Fruit fly (Drosophila melanogaster) whole organism, embryonic: Measurements from ENCODE around the gene DPCoAC.

Experiments
- ATbp ChIP-seq: fragments of 200-800 bp; sonication (Bioruptor generic); optimal IDR thresholded peaks from 2 replicates; lab custom pipeline; 2017; ENCODE audit warnings: missing biosample characterization, mild to moderate bottlenecking, missing genetic modification characterization, missing genetic modification reagents
- Abd-B ChIP-seq: fragments of 200-800 bp; sonication (Bioruptor generic); optimal IDR thresholded peaks from 2 replicates; lab custom pipeline; 2018; ENCODE audit warnings: missing biosample characterization, mild to moderate bottlenecking, missing genetic modification characterization, moderate library complexity
- CG1024 ChIP-seq: fragments of 200-800 bp; sonication (Bioruptor generic); IDR thresholded peaks from 2 replicates; pipeline ENCODE4 v1.3.6; 2022; ENCODE audit warnings: missing biosample characterization, missing genetic modification characterization
- CG10431 ChIP-seq: fragments of 200-800 bp; sonication (Bioruptor generic); optimal IDR thresholded peaks from 3 replicates; lab custom pipeline; 2018; ENCODE audit warnings: missing biosample characterization, mild to moderate bottlenecking, missing genetic modification characterization
- CG12769 ChIP-seq: fragments of 200-800 bp; sonication (Bioruptor generic); optimal IDR thresholded peaks from 2 replicates; lab custom pipeline; 2019; ENCODE audit warnings: missing biosample characterization, mild to moderate bottlenecking, missing genetic modification characterization, moderate library complexity
- CG15601 ChIP-seq: fragments of 200-800 bp; sonication (Bioruptor generic); optimal IDR thresholded peaks from 3 replicates; lab custom pipeline; 2019; ENCODE audit warnings: missing biosample characterization, mild to moderate bottlenecking, missing genetic modification characterization, moderate library complexity
- CG1647 ChIP-seq: fragments of 200-800 bp; sonication (Bioruptor generic); optimal IDR thresholded peaks from 3 replicates; lab custom pipeline; 2016; ENCODE audit warnings: missing biosample characterization, missing genetic modification characterization
- CG16863 ChIP-seq: fragments of 200-800 bp; sonication (Bioruptor generic); optimal IDR thresholded peaks from 3 replicates; lab custom pipeline; 2016; ENCODE audit warnings: missing biosample characterization, missing genetic modification characterization
- CG17186 ChIP-seq: fragments of 200-800 bp; sonication (Bioruptor generic); optimal IDR thresholded peaks from 3 replicates; lab custom pipeline; 2017; ENCODE audit warnings: missing biosample characterization, missing genetic modification reagents, missing genetic modification characterization
- CG18619 ChIP-seq: fragments of 200-800 bp; sonication (Bioruptor generic); optimal IDR thresholded peaks from 3 replicates; lab custom pipeline; 2017; ENCODE audit warnings: missing biosample characterization, mild to moderate bottlenecking, missing genetic modification characterization
- CG32767 ChIP-seq: fragments of 200-800 bp; sonication (Bioruptor generic); IDR thresholded peaks from 2 replicates; pipeline ENCODE4 v1.3.6; 2022; ENCODE audit warnings: missing biosample characterization, missing genetic modification characterization
- CG33557 ChIP-seq: fragments of 200-800 bp; sonication (Bioruptor generic); optimal IDR thresholded peaks from 2 replicates; lab custom pipeline; 2019; ENCODE audit warnings: missing biosample characterization, mild to moderate bottlenecking, missing genetic modification characterization, moderate library complexity
- CG4360 ChIP-seq: fragments of 200-800 bp; sonication (Bioruptor generic); IDR thresholded peaks from 2 replicates; pipeline ENCODE4 v1.3.6; 2022; ENCODE audit warnings: missing biosample characterization, missing genetic modification characterization
- CG7271 ChIP-seq: fragments of 200-800 bp; sonication (Bioruptor generic); optimal IDR thresholded peaks from 2 replicates; lab custom pipeline; 2018; ENCODE audit warnings: missing biosample characterization, mild to moderate bottlenecking, missing genetic modification characterization, moderate library complexity
- CG7357 ChIP-seq: fragments of 200-800 bp; sonication (Bioruptor generic); IDR thresholded peaks from 3 replicates; pipeline ENCODE4 v1.3.6; 2022; ENCODE audit warnings: missing biosample characterization, missing genetic modification characterization
- CG8290 ChIP-seq, 3 experiments: fragments of 200-800 bp; sonication (Bioruptor generic); optimal IDR thresholded peaks; 2 replicates each; lab custom pipeline; 2016 to 2019; ENCODE audit warnings: missing biosample characterization in 3 of 3, missing genetic modification characterization in 3 of 3, mild to moderate bottlenecking in 2 of 3, moderate library complexity in 1 of 3
- CG8924 ChIP-seq: fragments of 200-800 bp; optimal IDR thresholded peaks from 3 replicates; lab custom pipeline; 2019; ENCODE audit warnings: missing biosample characterization, mild to moderate bottlenecking, missing genetic modification characterization, moderate library complexity
- CG9727 ChIP-seq: fragments of 200-800 bp; sonication (Bioruptor generic); optimal IDR thresholded peaks from 3 replicates; lab custom pipeline; 2017; ENCODE audit warnings: missing biosample characterization, mild to moderate bottlenecking, missing genetic modification characterization
- Drgx ChIP-seq: fragments of 200-800 bp; sonication (Bioruptor generic); IDR thresholded peaks from 2 replicates; pipeline ENCODE4 v1.3.6; 2022; ENCODE audit warnings: missing biosample characterization, missing genetic modification characterization
- E2f1 ChIP-seq: fragments of 200-800 bp; sonication (Bioruptor generic); IDR thresholded peaks from 2 replicates; pipeline ENCODE4 v1.3.6; 2022; ENCODE audit warnings: missing biosample characterization, missing genetic modification characterization
- E2f2 ChIP-seq: fragments of 200-800 bp; sonication (Bioruptor generic); IDR thresholded peaks from 2 replicates; pipeline ENCODE4 v1.3.6; 2022; ENCODE audit warnings: missing biosample characterization, missing genetic modification characterization
- Eip74EF ChIP-seq, 2 experiments: fragments of 200-800 bp in 1 of 2; fragments of >200 bp in 1 of 2; sonication (Bioruptor generic) in 1 of 2; optimal IDR thresholded peaks; 2 replicates each; lab custom pipeline; 2017 to 2019; ENCODE audit warnings: missing biosample characterization in 2 of 2, missing genetic modification characterization in 2 of 2, mild to moderate bottlenecking in 1 of 2, moderate library complexity in 1 of 2
- HmgD ChIP-seq: fragments of 200-800 bp; sonication (Bioruptor generic); optimal IDR thresholded peaks from 3 replicates; lab custom pipeline; 2016; ENCODE audit warnings: missing biosample characterization, missing genetic modification characterization
- HmgZ ChIP-seq: fragments of 200-800 bp; sonication (Bioruptor generic); optimal IDR thresholded peaks from 2 replicates; lab custom pipeline; 2018; ENCODE audit warnings: missing biosample characterization, mild to moderate bottlenecking, missing genetic modification characterization
- Hr78 ChIP-seq, 2 experiments: fragments of 200-800 bp in 1 of 2; fragments of >200 bp in 1 of 2; sonication (Bioruptor generic) in 1 of 2; optimal IDR thresholded peaks; 2 replicates each; lab custom pipeline; 2017 to 2019; ENCODE audit warnings: missing biosample characterization in 2 of 2, missing genetic modification characterization in 2 of 2, mild to moderate bottlenecking in 1 of 2, moderate library complexity in 1 of 2
- Kr ChIP-seq: fragments of 200-800 bp; sonication (Bioruptor generic); optimal IDR thresholded peaks from 2 replicates; lab custom pipeline; 2017; ENCODE audit warnings: missing biosample characterization, mild to moderate bottlenecking, missing genetic modification characterization
- Lpt ChIP-seq: fragments of >200 bp; optimal IDR thresholded peaks from 2 replicates; lab custom pipeline; 2018; ENCODE audit warnings: missing biosample characterization, missing genetic modification characterization
- MBD-R2 ChIP-seq: fragments of 200-800 bp; sonication (Bioruptor generic); IDR thresholded peaks from 2 replicates; pipeline ENCODE4 v1.3.6; 2022; ENCODE audit warnings: missing biosample characterization, missing genetic modification characterization
- Mes4 ChIP-seq: fragments of 200-800 bp; sonication (Bioruptor generic); optimal IDR thresholded peaks from 2 replicates; lab custom pipeline; 2016; ENCODE audit warnings: missing biosample characterization, missing genetic modification characterization
- Sin3A ChIP-seq: fragments of >200 bp; optimal IDR thresholded peaks from 2 replicates; lab custom pipeline; 2018
- Tbp ChIP-seq: fragments of >200 bp; optimal IDR thresholded peaks from 2 replicates; lab custom pipeline; 2018; ENCODE audit warnings: missing biosample characterization, missing genetic modification characterization
- ase ChIP-seq: fragments of 200-800 bp; sonication (Bioruptor generic); IDR thresholded peaks from 3 replicates; pipeline ENCODE4 v1.3.6; 2022; ENCODE audit warnings: missing biosample characterization, missing genetic modification characterization
- bab2 ChIP-seq: fragments of 200-800 bp; sonication (Bioruptor generic); optimal IDR thresholded peaks from 2 replicates; lab custom pipeline; 2016; ENCODE audit warnings: missing biosample characterization, missing genetic modification characterization
- bbx ChIP-seq: fragments of 200-800 bp; sonication (Bioruptor generic); IDR thresholded peaks from 2 replicates; pipeline ENCODE4 v1.3.6; 2022; ENCODE audit warnings: missing biosample characterization, missing genetic modification characterization; ENCODE audit not compliant: partially characterized antibody
- crc ChIP-seq: fragments of 200-800 bp; sonication (Bioruptor generic); optimal IDR thresholded peaks from 2 replicates; lab custom pipeline; 2016; ENCODE audit warnings: missing biosample characterization, missing genetic modification characterization
- crol ChIP-seq: fragments of 200-800 bp; sonication (Bioruptor generic); IDR thresholded peaks from 2 replicates; pipeline ENCODE4 v1.3.6; 2022; ENCODE audit warnings: missing biosample characterization, missing genetic modification characterization
- fu2 ChIP-seq: fragments of 200-800 bp; sonication (Bioruptor generic); optimal IDR thresholded peaks from 2 replicates; lab custom pipeline; 2016; ENCODE audit warnings: missing biosample characterization, missing genetic modification characterization
- hth ChIP-seq: fragments of >200 bp; optimal IDR thresholded peaks from 2 replicates; lab custom pipeline; 2017; ENCODE audit warnings: inconsistent platforms
- lbe ChIP-seq: fragments of 200-800 bp; sonication (Bioruptor generic); optimal IDR thresholded peaks from 2 replicates; lab custom pipeline; 2016; ENCODE audit warnings: missing biosample characterization, mild to moderate bottlenecking, missing genetic modification characterization
- maf-S ChIP-seq: fragments of 200-800 bp; sonication (Bioruptor generic); optimal IDR thresholded peaks from 2 replicates; lab custom pipeline; 2016; ENCODE audit warnings: missing biosample characterization, missing genetic modification characterization
- p53 ChIP-seq: fragments of 200-800 bp; sonication (Bioruptor generic); optimal IDR thresholded peaks from 2 replicates; lab custom pipeline; 2016; ENCODE audit warnings: missing biosample characterization, missing genetic modification characterization
- pfk ChIP-seq: fragments of 200-800 bp; sonication (Bioruptor generic); optimal IDR thresholded peaks from 2 replicates; lab custom pipeline; 2018; ENCODE audit warnings: missing biosample characterization, mild to moderate bottlenecking, missing genetic modification characterization, moderate library complexity
- pita ChIP-seq: fragments of 200-800 bp; sonication (Bioruptor generic); optimal IDR thresholded peaks from 2 replicates; lab custom pipeline; 2017; ENCODE audit warnings: missing biosample characterization, mild to moderate bottlenecking, missing genetic modification characterization
- pnt ChIP-seq: fragments of 200-800 bp; sonication (Bioruptor generic); optimal IDR thresholded peaks from 3 replicates; lab custom pipeline; 2016; ENCODE audit warnings: missing biosample characterization, missing genetic modification characterization
- run ChIP-seq: fragments of 200-800 bp; sonication (Bioruptor generic); optimal IDR thresholded peaks from 3 replicates; lab custom pipeline; 2018; ENCODE audit warnings: missing biosample characterization, mild to moderate bottlenecking, missing genetic modification characterization
- sim ChIP-seq: fragments of 200-800 bp; sonication (Bioruptor generic); IDR thresholded peaks from 2 replicates; pipeline ENCODE4 v1.3.6; 2022; ENCODE audit warnings: missing biosample characterization, missing genetic modification characterization
- slou ChIP-seq: fragments of 200-800 bp; sonication (Bioruptor generic); optimal IDR thresholded peaks from 3 replicates; lab custom pipeline; 2016; ENCODE audit warnings: missing biosample characterization, missing genetic modification characterization
- sob ChIP-seq: fragments of 200-800 bp; sonication (Bioruptor generic); IDR thresholded peaks from 2 replicates; pipeline ENCODE4 v1.3.6; 2022; ENCODE audit warnings: missing biosample characterization, missing genetic modification characterization
- trh ChIP-seq: fragments of 200-800 bp; sonication (Bioruptor generic); optimal IDR thresholded peaks from 2 replicates; lab custom pipeline; 2016; ENCODE audit warnings: missing biosample characterization, missing genetic modification characterization
- z ChIP-seq: fragments of 200-800 bp; sonication (Bioruptor generic); IDR thresholded peaks from 3 replicates; pipeline ENCODE4 v1.3.6; 2022; ENCODE audit warnings: missing biosample characterization, missing genetic modification characterization
- zen ChIP-seq: fragments of 200-800 bp; sonication (Bioruptor generic); optimal IDR thresholded peaks from 3 replicates; lab custom pipeline; 2018; ENCODE audit warnings: missing biosample characterization, mild to moderate bottlenecking, missing genetic modification characterization, moderate library complexity

DPCoAC gene

dm6 chr3R:20567507-20568222, 10.2 kb upstream of the DPCoAC start (continued):
- no peak for TF ChIP-seq Mes4 (GFP tag; lab: Kevin White, UChicago)
- no peak for TF ChIP-seq HmgZ (tag; lab: Kevin White, UChicago)
- no peak for TF ChIP-seq run (tag; lab: Kevin White, UChicago)
- peak; percentile 23 for TF ChIP-seq CG12769 (tag; lab: Kevin White, UChicago)
- no peak for TF ChIP-seq CG9727
- TF ChIP-seq Sin3A (lab: Kevin White, UChicago), result no peak
- no peak for TF ChIP-seq slou (GFP tag; lab: Kevin White, UChicago)
- no peak for TF ChIP-seq MBD-R2
- TF ChIP-seq bab2 (GFP tag; lab: Kevin White, UChicago), result no peak
- TF ChIP-seq CG17186 (GFP tag; lab: Kevin White, UChicago), result no peak
- TF ChIP-seq CG8924 (tag; lab: Kevin White, UChicago), result no peak
- no peak for TF ChIP-seq CG33557
- no peak for TF ChIP-seq crc
- no peak for TF ChIP-seq trh (GFP tag; lab: Kevin White, UChicago)
- no peak for TF ChIP-seq CG4360 (GFP tag; lab: Robert Waterston, UW)
- no peak for TF ChIP-seq E2f2 (GFP tag; lab: Robert Waterston, UW)
- TF ChIP-seq zen (tag; lab: Kevin White, UChicago), result peak; percentile 39
- no peak for TF ChIP-seq E2f1 (GFP tag; lab: Robert Waterston, UW)
- no peak for TF ChIP-seq Kr (GFP tag; lab: Kevin White, UChicago)
- TF ChIP-seq Abd-B (GFP tag; lab: Kevin White, UChicago), result no peak
- TF ChIP-seq p53 (GFP tag; lab: Kevin White, UChicago), result no peak
- TF ChIP-seq pnt (GFP tag; lab: Kevin White, UChicago), result no peak
- TF ChIP-seq CG1647, result no peak
- TF ChIP-seq CG1024 (GFP tag; lab: Robert Waterston, UW), result no peak

dm6 chr3R:20565546-20565948, 8.1 kb upstream of the DPCoAC start:
- TF ChIP-seq crol (no peak), pfk (GFP tag; lab: Kevin White, UChicago) (no peak), sim (no peak), CG8290 (GFP tag; optimal IDR thresholded peaks at IDR 0.05; lab: Kevin White, UChicago) (no peak), CG8290 (tag; optimal IDR thresholded peaks at IDR 0.05; lab: Kevin White, UChicago) (no peak), CG32767 (GFP tag; lab: Robert Waterston, UW) (0 out of 2 replicates have a peak, but pooled peaks have one; percentile 28), CG10431 (peak; percentile 28), ATbp (GFP tag; lab: Kevin White, UChicago) (no peak), Drgx (GFP tag; lab: Robert Waterston, UW) (no peak), CG15601 (no peak), pita (no peak), Eip74EF (GFP tag; optimal IDR thresholded peaks at IDR 0.05; lab: Kevin White, UChicago) (no peak), Tbp (GFP tag; lab: Kevin White, UChicago) (no peak), Hr78 (GFP tag; optimal IDR thresholded peaks at IDR 0.05; lab: Kevin White, UChicago) (no peak), maf-S (GFP tag; lab: Kevin White, UChicago) (no peak), sob (GFP tag; lab: Robert Waterston, UW) (no peak), Lpt (GFP tag; lab: Kevin White, UChicago) (no peak), hth (lab: Kevin White, UChicago) (no peak), bbx (peak; percentile 35; the same call in 1 of the 2 replicates), CG18619 (GFP tag; lab: Kevin White, UChicago) (no peak), HmgD (GFP tag; lab: Kevin White, UChicago) (no peak), z (GFP tag; lab: Robert Waterston, UW) (peak; percentile 74; the same call in 2 of the 3 replicates), CG7271 (tag; lab: Kevin White, UChicago) (no peak), CG16863 (no peak), CG7357 (GFP tag; lab: Robert Waterston, UW) (no peak), fu2 (GFP tag; lab: Kevin White, UChicago) (no peak), lbe (GFP tag; lab: Kevin White, UChicago) (peak; percentile 3), ase (GFP tag; lab: Robert Waterston, UW) (no peak)
